3 fruit fly cellular contexts compared by ENCODE assay signal in the genomic region with DNA sequence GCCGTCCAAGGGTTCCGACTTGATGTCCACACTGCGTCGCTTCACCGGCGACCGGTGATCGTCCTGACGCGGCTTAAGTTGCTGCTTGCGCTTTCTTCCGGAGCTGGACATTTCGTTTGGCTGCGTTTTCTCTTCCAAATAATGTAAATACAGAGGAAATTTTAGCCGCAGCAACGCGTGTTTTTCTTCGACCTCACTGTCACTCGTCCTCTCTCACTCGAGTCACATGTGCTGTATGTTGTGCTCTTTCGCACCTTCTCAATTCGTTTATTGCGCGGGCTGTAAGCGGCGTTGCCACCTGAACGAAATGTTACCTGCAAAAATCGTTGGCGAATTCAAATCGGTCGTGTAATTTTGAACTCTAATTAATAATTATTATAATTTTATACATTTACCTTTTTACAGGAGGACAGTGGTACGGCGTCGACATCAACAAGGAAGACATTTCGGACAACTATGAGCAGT.
TF ChIP-seq lines count a peak whose summit lies in the region.

TSS of gene CG9839 (minus strand) at position 415 of the 465 bp plus-strand sequence.

- no peak for TF ChIP-seq CTCF in whole organism, embryonic (GFP tag; optimal IDR thresholded peaks at IDR 0.05; lab: Kevin White, UChicago)

TF ChIP-seq in whole organism, adult, 20 proteins besides CTCF, POLR2A, EP300 and RAD21:
- TF ChIP-seq cic (GFP tag; optimal IDR thresholded peaks at IDR 0.05; lab: Kevin White, UChicago) (no peak), CG14711 (tag; optimal IDR thresholded peaks at IDR 0.05; lab: Kevin White, UChicago) (no peak), cnc (optimal IDR thresholded peaks at IDR 0.05; lab: Kevin White, UChicago) (no peak), CG33017 (tag; optimal IDR thresholded peaks at IDR 0.05; lab: Kevin White, UChicago) (no peak), bab1 (GFP tag; optimal IDR thresholded peaks at IDR 0.05; lab: Kevin White, UChicago) (no peak), Mnt (GFP tag; optimal IDR thresholded peaks at IDR 0.05; lab: Kevin White, UChicago) (peak; percentile 23)

TF ChIP-seq in whole organism, embryonic, 481 proteins besides CTCF, POLR2A, EP300 and RAD21 (continues in another document):
- TF ChIP-seq CG3847 (GFP tag; IDR thresholded peaks at IDR 0.05; lab: Robert Waterston, UW) (peak; percentile 73), CG3281 (GFP tag; optimal IDR thresholded peaks at IDR 0.05; lab: Kevin White, UChicago) (no peak), CG2199 (GFP tag; IDR thresholded peaks at IDR 0.05; lab: Robert Waterston, UW) (peak; percentile 69; the same call in 1 of the 3 replicates), abd-A (tag; optimal IDR thresholded peaks at IDR 0.05; lab: Kevin White, UChicago) (no peak), lola (GFP tag; optimal IDR thresholded peaks at IDR 0.05; lab: Kevin White, UChicago) (no peak), Dp (GFP tag; optimal IDR thresholded peaks at IDR 0.05; lab: Kevin White, UChicago) (peak; percentile 79), run (tag; optimal IDR thresholded peaks at IDR 0.05; lab: Kevin White, UChicago) (no peak), Dll (GFP tag; IDR thresholded peaks at IDR 0.05; lab: Robert Waterston, UW; ENCODE audit: partially characterized antibody) (peak; percentile 38; the same call in 1 of the 4 replicates), CG17186 (GFP tag; optimal IDR thresholded peaks at IDR 0.05; lab: Kevin White, UChicago) (peak; percentile 98), CG8924 (tag; optimal IDR thresholded peaks at IDR 0.05; lab: Kevin White, UChicago) (no peak), pzg (GFP tag; optimal IDR thresholded peaks at IDR 0.05; lab: Kevin White, UChicago) (peak; percentile 45), CG17912 (GFP tag; optimal IDR thresholded peaks at IDR 0.05; lab: Kevin White, UChicago) (peak; percentile 1), CG12659 (GFP tag; optimal IDR thresholded peaks at IDR 0.05; lab: Kevin White, UChicago) (peak; percentile 19), MESR4 (GFP tag; optimal IDR thresholded peaks at IDR 0.05; lab: Kevin White, UChicago) (peak; percentile 14), stwl (tag; optimal IDR thresholded peaks at IDR 0.05; lab: Kevin White, UChicago) (peak; percentile 38), Drgx (GFP tag; IDR thresholded peaks at IDR 0.05; lab: Robert Waterston, UW) (0 out of 2 replicates have a peak, but pooled peaks have one; percentile 6), dati (GFP tag; IDR thresholded peaks at IDR 0.05; lab: Robert Waterston, UW) (no peak), MBD-R2 (GFP tag; IDR thresholded peaks at IDR 0.05; lab: Robert Waterston, UW) (peak; percentile 17; the same call in 1 of the 2 replicates), Myb (GFP tag; optimal IDR thresholded peaks at IDR 0.05; lab: Kevin White, UChicago) (peak; percentile 68), vvl (GFP tag; IDR thresholded peaks at IDR 0.05; lab: Robert Waterston, UW) (0 out of 2 replicates have a peak, but pooled peaks have one; percentile 17), Opbp (GFP tag; IDR thresholded peaks at IDR 0.05; lab: Robert Waterston, UW; ENCODE audit: partially characterized antibody) (peak; percentile 51; the same call in 1 of the 3 replicates), CG8388 (GFP tag; optimal IDR thresholded peaks at IDR 0.05; lab: Kevin White, UChicago) (peak; percentile 66), CG42726 (GFP tag; IDR thresholded peaks at IDR 0.05; lab: Robert Waterston, UW; ENCODE audit: partially characterized antibody) (0 out of 2 replicates have a peak, but pooled peaks have one; percentile 41), Aef1 (GFP tag; IDR thresholded peaks at IDR 0.05; lab: Robert Waterston, UW) (no peak), CG8478 (optimal IDR thresholded peaks at IDR 0.05; lab: Kevin White, UChicago) (peak; percentile 77), fd102C (GFP tag; optimal IDR thresholded peaks at IDR 0.05; lab: Kevin White, UChicago) (no peak), mirr (GFP tag; optimal IDR thresholded peaks at IDR 0.05; lab: Kevin White, UChicago) (no peak), trem (tag; optimal IDR thresholded peaks at IDR 0.05; lab: Kevin White, UChicago) (peak; percentile 29), dm (GFP tag; optimal IDR thresholded peaks at IDR 0.05; lab: Kevin White, UChicago) (peak; percentile 77), CG15479 (GFP tag; optimal IDR thresholded peaks at IDR 0.05; lab: Kevin White, UChicago) (peak; percentile 80), CG1832 (GFP tag; optimal IDR thresholded peaks at IDR 0.05; lab: Kevin White, UChicago) (peak; percentile 85), CG14860 (GFP tag; IDR thresholded peaks at IDR 0.05; lab: Robert Waterston, UW; ENCODE audit: partially characterized antibody) (no peak), Fer3 (tag; optimal IDR thresholded peaks at IDR 0.05; lab: Kevin White, UChicago) (no peak), Ets97D (GFP tag; optimal IDR thresholded peaks at IDR 0.05; lab: Kevin White, UChicago) (peak; percentile 13), CG10209 (GFP tag; optimal IDR thresholded peaks at IDR 0.05; lab: Kevin White, UChicago) (no peak), CG7963 (GFP tag; IDR thresholded peaks at IDR 0.05; lab: Robert Waterston, UW; ENCODE audit: partially characterized antibody) (no peak), Med (GFP tag; lab: Kevin White, UChicago) (peak; percentile 54), CG32532 (GFP tag; IDR thresholded peaks at IDR 0.05; lab: Robert Waterston, UW) (no peak)

TF ChIP-seq in whole organism, pupa, 21 proteins besides CTCF, POLR2A, EP300 and RAD21:
- TF ChIP-seq CG17806 (tag; optimal IDR thresholded peaks at IDR 0.05; lab: Kevin White, UChicago) (no peak), Ets98B (GFP tag; IDR thresholded peaks at IDR 0.05; lab: Robert Waterston, UW) (peak; percentile 16; the same call in 1 of the 2 replicates)
